Worm (Caenorhabditis elegans) whole organism, L1 larva: ENCODE data around the gene vps-53.

ENCODE experiments used
- ama-1 ChIP-seq: fragments of 150-350 bp; optimal IDR thresholded peaks from 2 replicates; lab custom pipeline; 2014
- lin-15B ChIP-seq: fragments of 150-350 bp; sonication (generic microtip); optimal IDR thresholded peaks from 3 replicates; lab custom pipeline; 2014; ENCODE audit warnings: missing biosample characterization, missing genetic modification characterization
- unc-62 ChIP-seq: fragments of 150-350 bp; optimal IDR thresholded peaks from 2 replicates; lab custom pipeline; 2014; ENCODE audit warnings: missing biosample characterization, missing genetic modification reagents, missing genetic modification characterization
- ztf-11 ChIP-seq, 2 experiments: sonication (generic microtip); optimal IDR thresholded peaks; 2 replicates each; lab custom pipeline; 2016 to 2017; ENCODE audit warnings: missing genetic modification characterization in 2 of 2, missing biosample characterization in 1 of 2, missing compliant biosample characterization in 1 of 2

ce11 chrIII:9713862-9714261 is 43.5 kb downstream of the vps-53 start, which contains the start of gene ncx-6:
- TF ChIP-seq ama-1 (no peak), ztf-11 (tag; optimal IDR thresholded peaks at IDR 0.05; lab: Kevin White, UChicago) (no peak), lin-15B (tag; lab: Kevin White, UChicago) (no peak), unc-62 (GFP tag; lab: Kevin White, UChicago) (no peak)
